Worm (Caenorhabditis elegans) whole organism, midembryonic: ENCODE data around the gene F12A10.1.

ENCODE experiments used
- T22C8.4 ChIP-seq: fragments of 200-800 bp; sonication (Bioruptor generic); IDR thresholded peaks from 2 replicates; pipeline ENCODE4 v1.3.6; 2022; ENCODE audit warnings: missing genetic modification characterization, missing compliant biosample characterization
- flt-1 ChIP-seq: fragments of 200-800 bp; sonication (Bioruptor generic); IDR thresholded peaks from 2 replicates; pipeline ENCODE4 v1.3.6; 2022; ENCODE audit warnings: missing genetic modification characterization, missing compliant biosample characterization
- klf-2 ChIP-seq: fragments of 200-800 bp; sonication (Bioruptor generic); conservative IDR thresholded peaks from 2 replicates; pipeline ENCODE4 v1.3.6; 2022; ENCODE audit warnings: missing genetic modification reagents, missing genetic modification characterization, missing compliant biosample characterization
- med-1 ChIP-seq: sonication (generic microtip); optimal IDR thresholded peaks from 2 replicates; lab custom pipeline; 2017; ENCODE audit warnings: missing genetic modification characterization, mild to moderate bottlenecking, missing compliant biosample characterization, antibody characterized with exemption, missing genetic modification reagents; ENCODE audit not compliant: insufficient read depth
- ref-1 ChIP-seq: fragments of 200-800 bp; sonication (Bioruptor generic); conservative IDR thresholded peaks from 2 replicates; pipeline ENCODE4 v1.3.6; 2022; ENCODE audit warnings: missing genetic modification reagents, missing genetic modification characterization, missing compliant biosample characterization
- tab-1 ChIP-seq: fragments of 200-800 bp; sonication (Bioruptor generic); IDR thresholded peaks from 2 replicates; pipeline ENCODE4 v1.3.6; 2022; ENCODE audit warnings: missing genetic modification characterization, missing compliant biosample characterization
- ztf-23 ChIP-seq: fragments of 200-800 bp; sonication (Bioruptor generic); IDR thresholded peaks from 2 replicates; pipeline ENCODE4 v1.3.6; 2022; ENCODE audit warnings: missing genetic modification reagents, missing genetic modification characterization, missing compliant biosample characterization
- ztf-29 ChIP-seq: fragments of 200-800 bp; sonication (Bioruptor generic); IDR thresholded peaks from 2 replicates; pipeline ENCODE4 v1.3.6; 2022; ENCODE audit warnings: missing genetic modification reagents, missing genetic modification characterization, missing compliant biosample characterization

- TF ChIP-seq flt-1 (no peak), med-1 (GFP tag; lab: Kevin White, UChicago) (no peak), T22C8.4 (GFP tag; lab: Robert Waterston, UW) (no peak), klf-2 (GFP tag; lab: Robert Waterston, UW) (no peak), tab-1 (GFP tag; lab: Robert Waterston, UW) (no peak), ztf-29 (no peak), ref-1 (GFP tag; lab: Robert Waterston, UW) (no peak), ztf-23 (GFP tag; lab: Robert Waterston, UW) (no peak)
Observed at ce11 chrII:5478318-5478717, 18.0 kb upstream of the F12A10.1 start, which contains the start of gene F56D1.1.
